Worm (Caenorhabditis elegans) whole organism, L1 larva: ENCODE data around the gene gpr-1.

ENCODE experiments used
- grh-1 ChIP-seq: fragments of 200-800 bp; sonication (Bioruptor generic); IDR thresholded peaks from 2 replicates; pipeline ENCODE4 v1.3.6; 2022; ENCODE audit warnings: missing genetic modification reagents, missing genetic modification characterization, missing compliant biosample characterization
- lin-39 ChIP-seq: fragments of 150-350 bp; optimal IDR thresholded peaks from 2 replicates; lab custom pipeline; 2014; ENCODE audit warnings: missing biosample characterization, missing genetic modification reagents, missing genetic modification characterization
- nhr-237 ChIP-seq: fragments of 150-350 bp; optimal IDR thresholded peaks from 2 replicates; lab custom pipeline; 2014; ENCODE audit warnings: missing biosample characterization, missing genetic modification characterization
- nhr-28 ChIP-seq: fragments of 150-350 bp; optimal IDR thresholded peaks from 2 replicates; lab custom pipeline; 2014; ENCODE audit warnings: missing biosample characterization, missing genetic modification characterization
- swsn-7 ChIP-seq: sonication (generic microtip); optimal IDR thresholded peaks from 2 replicates; lab custom pipeline; 2016; ENCODE audit warnings: missing genetic modification characterization, missing compliant biosample characterization

ce11 chrIII:8613573-8613972 is 15.2 kb upstream of the gpr-1 start:
- no peak for TF ChIP-seq nhr-28 (tag; lab: Kevin White, UChicago)
- no peak for TF ChIP-seq grh-1
- no peak for TF ChIP-seq swsn-7 (tag; lab: Kevin White, UChicago)
- no peak for TF ChIP-seq lin-39 (tag; lab: Kevin White, UChicago)
- no peak for TF ChIP-seq nhr-237 (tag; lab: Kevin White, UChicago)
